Worm (Caenorhabditis elegans) whole organism, mixed stage, embryonic: Measurements from ENCODE around the gene srbc-57.

ENCODE experiments used
- mep-1 ChIP-seq: fragments of 150-350 bp; optimal IDR thresholded peaks from 2 replicates; lab custom pipeline; 2017; ENCODE audit warnings: missing biosample characterization, missing genetic modification reagents, missing genetic modification characterization, inconsistent platforms
- pha-4 ChIP-seq: fragments of 150-350 bp; optimal IDR thresholded peaks from 2 replicates; lab custom pipeline; 2018; ENCODE audit warnings: missing biosample characterization, missing genetic modification reagents, missing genetic modification characterization

- TF ChIP-seq pha-4 (tag; lab: Kevin White, UChicago) (no peak), mep-1 (no peak)
Measured at ce11 chrV:494284-494683, 25.9 kb upstream of the srbc-57 start, which contains the start of gene nhr-131.
